Fruit fly (Drosophila melanogaster): ENCODE data around the gene CG15169.

Gene CG15169

dm6 chr2L:18948065-18948723 lies 42.6 kb upstream of the CG15169 start (continued):
- TF ChIP-seq CG10274 (GFP tag; optimal IDR thresholded peaks at IDR 0.05) (no peak), CG7556 (GFP tag; optimal IDR thresholded peaks at IDR 0.05) (peak; percentile 87), MTF-1 (GFP tag; optimal IDR thresholded peaks at IDR 0.05; ENCODE audit: borderline replicate concordance) (no peak), CG31388 (GFP tag; optimal IDR thresholded peaks at IDR 0.05) (no peak), pnt (GFP tag; optimal IDR thresholded peaks at IDR 0.05) (no peak), CG12104 (GFP tag; optimal IDR thresholded peaks at IDR 0.05) (no peak), CG12219 (GFP tag; optimal IDR thresholded peaks at IDR 0.05) (peak; percentile 70), da (GFP tag; optimal IDR thresholded peaks at IDR 0.05) (no peak), sc (optimal IDR thresholded peaks at IDR 0.05) (no peak), sc (GFP tag; optimal IDR thresholded peaks at IDR 0.05) (peak; percentile 81), CG15269 (tag; optimal IDR thresholded peaks at IDR 0.05) (peak; percentile 40), CG9932 (GFP tag; IDR thresholded peaks at IDR 0.05) (no peak), CG32532 (GFP tag; IDR thresholded peaks at IDR 0.05) (no peak), Gsc (GFP tag; IDR thresholded peaks at IDR 0.05) (no peak), CG17385 (GFP tag; optimal IDR thresholded peaks at IDR 0.05) (peak; percentile 62), Ravus (GFP tag; IDR thresholded peaks at IDR 0.05) (no peak), CG9876 (GFP tag; optimal IDR thresholded peaks at IDR 0.05) (no peak), MBD-R2 (GFP tag; IDR thresholded peaks at IDR 0.05) (no peak), CG7271 (tag; optimal IDR thresholded peaks at IDR 0.05) (no peak), bowl (GFP tag; IDR thresholded peaks at IDR 0.05) (no peak), Max (GFP tag; optimal IDR thresholded peaks at IDR 0.05) (no peak), chm (GFP tag; IDR thresholded peaks at IDR 0.05) (peak; percentile 53; the same call in 1 of the 2 replicates), chn (GFP tag; optimal IDR thresholded peaks at IDR 0.05) (peak; percentile 25), jing (GFP tag; optimal IDR thresholded peaks at IDR 0.05) (peak; percentile 25), D (optimal IDR thresholded peaks at IDR 0.05) (no peak), D (GFP tag; optimal IDR thresholded peaks at IDR 0.05) (peak; percentile 79), CG43689 (GFP tag; IDR thresholded peaks at IDR 0.05) (no peak), CG2116 (GFP tag; optimal IDR thresholded peaks at IDR 0.05) (no peak), CG6654 (GFP tag; optimal IDR thresholded peaks at IDR 0.05) (no peak), CG13775 (GFP tag; optimal IDR thresholded peaks at IDR 0.05) (peak; percentile 67), Nf-YC (tag; optimal IDR thresholded peaks at IDR 0.05) (peak; percentile 22), B-H2 (GFP tag; optimal IDR thresholded peaks at IDR 0.05) (no peak), CG10267 (tag; optimal IDR thresholded peaks at IDR 0.05) (peak; percentile 48), chinmo (GFP tag; IDR thresholded peaks at IDR 0.05; ENCODE audit: partially characterized antibody) (no peak), Poxn (GFP tag; IDR thresholded peaks at IDR 0.05) (no peak), CG33213 (GFP tag; optimal IDR thresholded peaks at IDR 0.05) (no peak), pfk (GFP tag; optimal IDR thresholded peaks at IDR 0.05) (no peak), Lim3 (GFP tag; IDR thresholded peaks at IDR 0.05) (no peak), CG17829 (tag; optimal IDR thresholded peaks at IDR 0.05) (peak; percentile 81), H15 (GFP tag; IDR thresholded peaks at IDR 0.05) (no peak), CG10462 (GFP tag; optimal IDR thresholded peaks at IDR 0.05) (peak; percentile 19), trh (GFP tag; optimal IDR thresholded peaks at IDR 0.05) (no peak), CG15479 (GFP tag; optimal IDR thresholded peaks at IDR 0.05) (no peak), ftz-f1 (GFP tag; optimal IDR thresholded peaks at IDR 0.05) (no peak), toy (GFP tag; IDR thresholded peaks at IDR 0.05) (no peak), Ssrp (tag; optimal IDR thresholded peaks at IDR 0.05) (peak; percentile 81), fd3F (GFP tag; optimal IDR thresholded peaks at IDR 0.05) (no peak), CG11093 (GFP tag; IDR thresholded peaks at IDR 0.05) (0 out of 3 replicates have a peak, but pooled peaks have one; percentile 27), Hr39 (optimal IDR thresholded peaks at IDR 0.05) (no peak), CG3726 (GFP tag; IDR thresholded peaks at IDR 0.05) (no peak), tin (GFP tag; optimal IDR thresholded peaks at IDR 0.05) (peak; percentile 25), CG14050 (GFP tag; IDR thresholded peaks at IDR 0.05) (0 out of 3 replicates have a peak, but pooled peaks have one; percentile 11)

Measured in whole organism, embryonic.